Worm (Caenorhabditis elegans) whole organism, young adult: ENCODE results near the gene srw-118.

Experiments used
- Y95B8A.8 ChIP-seq: fragments of 200-800 bp; sonication (Bioruptor generic); IDR thresholded peaks from 2 replicates; pipeline ENCODE4 v1.3.6; 2022; ENCODE audit warnings: missing genetic modification reagents, missing genetic modification characterization, missing compliant biosample characterization
- ama-1 ChIP-seq, 3 experiments: fragments of 150-350 bp in 1 of 3; sonication (generic microtip) in 2 of 3; optimal IDR thresholded peaks; 2 replicates each; lab custom pipeline; 2014 to 2018; ENCODE audit warnings: missing biosample characterization in 2 of 3, missing genetic modification characterization in 2 of 3, missing genetic modification reagents in 2 of 3
- bed-2 ChIP-seq: fragments of 200-800 bp; sonication (Bioruptor generic); IDR thresholded peaks from 2 replicates; pipeline ENCODE4 v1.3.6; 2022; ENCODE audit warnings: missing genetic modification reagents, missing genetic modification characterization, missing compliant biosample characterization
- ekl-4 ChIP-seq: fragments of 200-800 bp; sonication (Bioruptor generic); IDR thresholded peaks from 2 replicates; pipeline ENCODE4 v1.3.6; 2022; ENCODE audit warnings: missing genetic modification reagents, missing genetic modification characterization, missing compliant biosample characterization
- hsf-1 ChIP-seq: fragments of 200-800 bp; sonication (Bioruptor generic); IDR thresholded peaks from 2 replicates; pipeline ENCODE4 v1.3.6; 2022; ENCODE audit warnings: missing genetic modification reagents, missing genetic modification characterization, missing compliant biosample characterization
- xnd-1 ChIP-seq: sonication (generic microtip); optimal IDR thresholded peaks from 2 replicates; lab custom pipeline; 2016; ENCODE audit warnings: missing genotype, missing genetic modification reagents, missing genetic modification characterization, missing compliant biosample characterization
- ztf-28 ChIP-seq: fragments of 200-800 bp; sonication (Bioruptor generic); IDR thresholded peaks from 2 replicates; pipeline ENCODE4 v1.3.6; 2022; ENCODE audit warnings: missing genetic modification reagents, missing genetic modification characterization, missing compliant biosample characterization

DNA sequence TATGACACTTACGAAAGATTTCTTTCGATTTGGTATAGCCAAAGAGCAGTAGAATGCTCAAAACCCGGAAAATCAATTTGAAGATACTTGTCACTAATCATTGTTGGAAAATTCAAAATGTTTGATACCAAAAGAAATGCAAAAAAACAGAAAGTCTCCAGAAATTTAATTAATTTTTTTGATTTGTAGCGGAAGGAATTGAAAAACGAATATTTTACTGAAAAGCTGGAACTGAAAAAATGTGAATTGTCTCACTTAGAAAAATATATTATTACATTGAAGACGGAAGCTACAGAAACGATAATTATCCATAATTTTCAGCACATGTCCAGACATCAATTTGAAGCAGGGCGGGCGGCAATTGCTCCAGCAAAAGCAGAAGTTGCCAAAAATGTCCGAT is 16.9 kb downstream of the srw-118 start, which contains the start of gene srw-138:
- TF ChIP-seq ama-1 (optimal IDR thresholded peaks at IDR 0.05; lab: Kevin White, UChicago) (no peak), ama-1 (GFP tag; optimal IDR thresholded peaks at IDR 0.05; lab: Kevin White, UChicago) (no peak), xnd-1 (tag; lab: Kevin White, UChicago) (no peak), hsf-1 (GFP tag; lab: Robert Waterston, UW) (no peak), bed-2 (GFP tag; lab: Robert Waterston, UW) (no peak), ztf-28 (GFP tag; lab: Robert Waterston, UW) (no peak), Y95B8A.8 (GFP tag; lab: Robert Waterston, UW) (no peak), ekl-4 (no peak)
